Fruit fly (Drosophila melanogaster) whole organism: ENCODE measurements around the gene CG4020.

Experiments used
- CG8478 ChIP-seq: fragments of >200 bp; optimal IDR thresholded peaks from 2 replicates; lab custom pipeline; 2018; ENCODE audit warnings: inconsistent platforms
- psq ChIP-seq: fragments of >200 bp; optimal IDR thresholded peaks from 2 replicates; lab custom pipeline; 2017
- usp ChIP-seq: fragments of >200 bp; optimal IDR thresholded peaks from 2 replicates; lab custom pipeline; 2017; ENCODE audit warnings: missing biosample characterization, missing genetic modification characterization, mixed read lengths

DNA sequence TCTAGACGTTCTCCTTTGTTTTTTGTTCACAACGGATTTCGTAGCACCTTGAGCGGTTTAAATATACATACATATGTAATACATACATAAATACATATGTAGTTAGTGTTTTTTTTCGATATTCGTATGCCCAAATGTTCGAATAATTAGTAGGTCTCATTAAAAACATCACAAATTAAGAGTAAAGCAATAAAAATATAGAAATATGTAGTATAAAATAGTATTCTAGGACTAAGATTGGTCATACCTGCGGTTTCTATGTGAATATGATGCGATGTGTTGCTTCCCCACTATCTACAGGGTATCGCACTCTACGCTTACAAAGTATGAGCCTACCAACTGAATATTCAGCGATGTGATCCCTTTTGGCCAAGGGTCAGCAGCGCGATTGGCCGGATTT is at the start of gene CG4020:
- no peak for TF ChIP-seq CG8478 (lab: Kevin White, UChicago)
- no peak for TF ChIP-seq psq (lab: Kevin White, UChicago)
- TF ChIP-seq usp (GFP tag; lab: Kevin White, UChicago): no peak
